Fruit fly (Drosophila melanogaster) whole organism, prepupa: Measurements from ENCODE around the gene kibra.

ENCODE experiments used
- Blimp-1 ChIP-seq: fragments of 200-800 bp; sonication (Bioruptor generic); optimal IDR thresholded peaks from 3 replicates; lab custom pipeline; 2017; ENCODE audit warnings: missing biosample characterization, missing genetic modification characterization, mild to moderate bottlenecking, moderate library complexity, missing genetic modification reagents
- CG10631 ChIP-seq: fragments of 200-800 bp; sonication (Bioruptor generic); optimal IDR thresholded peaks from 2 replicates; lab custom pipeline; 2016; ENCODE audit warnings: missing biosample characterization, missing genetic modification characterization
- CG11762 ChIP-seq: fragments of 200-800 bp; sonication (Bioruptor generic); optimal IDR thresholded peaks from 3 replicates; lab custom pipeline; 2016; ENCODE audit warnings: missing biosample characterization, missing genetic modification characterization; ENCODE audit not compliant: insufficient read depth
- CG11902 ChIP-seq: fragments of 200-800 bp; sonication (Bioruptor generic); optimal IDR thresholded peaks from 3 replicates; lab custom pipeline; 2016; ENCODE audit warnings: missing biosample characterization, missing genetic modification characterization
- CG15336 ChIP-seq: fragments of 200-800 bp; sonication (Bioruptor generic); IDR thresholded peaks from 2 replicates; pipeline ENCODE4 v1.3.6; 2022; ENCODE audit warnings: missing biosample characterization, missing genetic modification characterization
- CG1621 ChIP-seq: fragments of 200-800 bp; sonication (Bioruptor generic); optimal IDR thresholded peaks from 3 replicates; lab custom pipeline; 2018; ENCODE audit warnings: missing biosample characterization, mild to moderate bottlenecking, missing genetic modification characterization
- CG16779 ChIP-seq: fragments of 200-800 bp; sonication (Bioruptor generic); optimal IDR thresholded peaks from 3 replicates; lab custom pipeline; 2017; ENCODE audit warnings: missing biosample characterization, mild to moderate bottlenecking, missing genetic modification characterization
- CG3032 ChIP-seq: fragments of 200-800 bp; optimal IDR thresholded peaks from 2 replicates; lab custom pipeline; 2019; ENCODE audit warnings: missing biosample characterization, mild to moderate bottlenecking, missing genetic modification characterization, moderate library complexity
- CG32006 ChIP-seq: fragments of 200-800 bp; sonication (Bioruptor generic); optimal IDR thresholded peaks from 3 replicates; lab custom pipeline; 2017; ENCODE audit warnings: missing biosample characterization, mild to moderate bottlenecking, missing genetic modification characterization
- CG34406 ChIP-seq: fragments of 200-800 bp; sonication (Bioruptor generic); optimal IDR thresholded peaks from 3 replicates; lab custom pipeline; 2016; ENCODE audit warnings: missing biosample characterization, missing genetic modification characterization
- CG3919 ChIP-seq: fragments of 200-800 bp; sonication (Bioruptor generic); optimal IDR thresholded peaks from 3 replicates; lab custom pipeline; 2016; ENCODE audit warnings: missing biosample characterization, missing genetic modification characterization
- CG4318 ChIP-seq: fragments of 200-800 bp; sonication (Bioruptor generic); optimal IDR thresholded peaks from 3 replicates; lab custom pipeline; 2017; ENCODE audit warnings: missing biosample characterization, mild to moderate bottlenecking, missing genetic modification characterization
- CG6163 ChIP-seq: fragments of 200-800 bp; sonication (Bioruptor generic); IDR thresholded peaks from 3 replicates; pipeline ENCODE4 v1.3.6; 2022; ENCODE audit warnings: missing biosample characterization, missing genetic modification characterization
- CG6276 ChIP-seq: fragments of 200-800 bp; sonication (Bioruptor generic); optimal IDR thresholded peaks from 2 replicates; lab custom pipeline; 2017; ENCODE audit warnings: missing biosample characterization, mild to moderate bottlenecking, missing genetic modification characterization
- CG6792 ChIP-seq: fragments of 200-800 bp; sonication (Bioruptor generic); optimal IDR thresholded peaks from 3 replicates; lab custom pipeline; 2016; ENCODE audit warnings: missing biosample characterization, missing genetic modification characterization
- CG6808 ChIP-seq: fragments of 200-800 bp; sonication (Bioruptor generic); optimal IDR thresholded peaks from 3 replicates; lab custom pipeline; 2017; ENCODE audit warnings: missing biosample characterization, missing genetic modification characterization, mild to moderate bottlenecking, moderate library complexity, missing genetic modification reagents
- CG6854 ChIP-seq: fragments of 200-800 bp; sonication (Bioruptor generic); optimal IDR thresholded peaks from 2 replicates; lab custom pipeline; 2017; ENCODE audit warnings: missing biosample characterization, mild to moderate bottlenecking, missing genetic modification characterization
- CG7368 ChIP-seq: fragments of 200-800 bp; sonication (Bioruptor generic); optimal IDR thresholded peaks from 3 replicates; lab custom pipeline; 2016; ENCODE audit warnings: missing biosample characterization, missing genetic modification characterization
- CG8319 ChIP-seq: fragments of 200-800 bp; sonication (Bioruptor generic); optimal IDR thresholded peaks from 3 replicates; lab custom pipeline; 2016; ENCODE audit warnings: missing biosample characterization, missing genetic modification characterization
- CG8632 ChIP-seq: fragments of 200-800 bp; sonication (Bioruptor generic); optimal IDR thresholded peaks from 3 replicates; lab custom pipeline; 2016; ENCODE audit warnings: missing biosample characterization, missing genetic modification characterization
- CG9139 ChIP-seq: fragments of 200-800 bp; sonication (Bioruptor generic); optimal IDR thresholded peaks from 3 replicates; lab custom pipeline; 2017; ENCODE audit warnings: missing biosample characterization, mild to moderate bottlenecking, missing genetic modification characterization
- Eip75B ChIP-seq: fragments of 200-800 bp; sonication (Bioruptor generic); optimal IDR thresholded peaks from 3 replicates; lab custom pipeline; 2016; ENCODE audit warnings: missing biosample characterization, missing genetic modification characterization
- Eip78C ChIP-seq: fragments of 200-800 bp; sonication (Bioruptor generic); peaks from one replicate; lab custom pipeline; 2016; ENCODE audit warnings: missing biosample characterization, missing genetic modification characterization
- Eip93F ChIP-seq: fragments of 200-800 bp; sonication (Bioruptor generic); optimal IDR thresholded peaks from 2 replicates; lab custom pipeline; 2016; ENCODE audit warnings: missing biosample characterization, mild to moderate bottlenecking, missing genetic modification characterization
- Ets21C ChIP-seq: fragments of 200-800 bp; sonication (Bioruptor generic); optimal IDR thresholded peaks from 3 replicates; lab custom pipeline; 2016; ENCODE audit warnings: missing biosample characterization, missing genetic modification characterization
- Ets96B ChIP-seq: fragments of 200-800 bp; optimal IDR thresholded peaks from 2 replicates; lab custom pipeline; 2019; ENCODE audit warnings: missing biosample characterization, mild to moderate bottlenecking, missing genetic modification characterization, moderate library complexity
- Hr38 ChIP-seq: sonication (Bioruptor generic); optimal IDR thresholded peaks from 2 replicates; lab custom pipeline; 2016; ENCODE audit warnings: missing biosample characterization, missing genetic modification characterization
- Hr39 ChIP-seq: fragments of 200-800 bp; sonication (Bioruptor generic); optimal IDR thresholded peaks from 2 replicates; lab custom pipeline; 2016; ENCODE audit warnings: missing biosample characterization, missing genetic modification characterization
- Hr4 ChIP-seq: fragments of 200-800 bp; sonication (Bioruptor generic); optimal IDR thresholded peaks from 3 replicates; lab custom pipeline; 2016; ENCODE audit warnings: missing biosample characterization, missing genetic modification characterization
- Lpt ChIP-seq: fragments of 200-800 bp; sonication (Bioruptor generic); optimal IDR thresholded peaks from 3 replicates; lab custom pipeline; 2016; ENCODE audit warnings: missing biosample characterization, missing genetic modification characterization
- Met ChIP-seq: fragments of 200-800 bp; sonication (Bioruptor generic); optimal IDR thresholded peaks from 3 replicates; lab custom pipeline; 2016; ENCODE audit warnings: missing biosample characterization, missing genetic modification characterization
- OdsH ChIP-seq: fragments of 200-800 bp; sonication (Bioruptor generic); optimal IDR thresholded peaks from 3 replicates; lab custom pipeline; 2016; ENCODE audit warnings: missing biosample characterization, missing genetic modification characterization
- Smox ChIP-seq: fragments of 200-800 bp; sonication (Bioruptor generic); optimal IDR thresholded peaks from 3 replicates; lab custom pipeline; 2016; ENCODE audit warnings: missing biosample characterization, missing genetic modification characterization
- Sox102F ChIP-seq: fragments of 200-800 bp; sonication (Bioruptor generic); optimal IDR thresholded peaks from 2 replicates; lab custom pipeline; 2016; ENCODE audit warnings: missing biosample characterization, mild to moderate bottlenecking, missing genetic modification characterization
- Sox14 ChIP-seq: fragments of 200-800 bp; sonication (Bioruptor generic); optimal IDR thresholded peaks from 3 replicates; lab custom pipeline; 2016; ENCODE audit warnings: missing biosample characterization, missing genetic modification characterization
- Sox15 ChIP-seq: fragments of 200-800 bp; sonication (Bioruptor generic); optimal IDR thresholded peaks from 3 replicates; lab custom pipeline; 2016; ENCODE audit warnings: missing biosample characterization, missing genetic modification characterization
- achi ChIP-seq: fragments of 200-800 bp; sonication (Bioruptor generic); optimal IDR thresholded peaks from 3 replicates; lab custom pipeline; 2016; ENCODE audit warnings: missing biosample characterization, missing genetic modification characterization
- acj6 ChIP-seq: fragments of 200-800 bp; sonication (Bioruptor generic); optimal IDR thresholded peaks from 3 replicates; lab custom pipeline; 2016; ENCODE audit warnings: missing biosample characterization, missing genetic modification characterization
- dsx ChIP-seq: fragments of 200-800 bp; optimal IDR thresholded peaks from 3 replicates; lab custom pipeline; 2019; ENCODE audit warnings: missing biosample characterization, mild to moderate bottlenecking, missing genetic modification characterization, moderate library complexity; ENCODE audit not compliant: poor library complexity, severe bottlenecking
- eg ChIP-seq: fragments of 200-800 bp; sonication (Bioruptor generic); IDR thresholded peaks from 3 replicates; pipeline ENCODE4 v1.3.6; 2022; ENCODE audit warnings: missing biosample characterization, missing genetic modification characterization
- esn ChIP-seq: fragments of 200-800 bp; sonication (Bioruptor generic); optimal IDR thresholded peaks from 2 replicates; lab custom pipeline; 2016; ENCODE audit warnings: missing biosample characterization, mild to moderate bottlenecking, missing genetic modification characterization, moderate library complexity
- fd85E ChIP-seq: fragments of 200-800 bp; sonication (Bioruptor generic); optimal IDR thresholded peaks from 3 replicates; lab custom pipeline; 2016; ENCODE audit warnings: missing biosample characterization, missing genetic modification characterization
- lz ChIP-seq: fragments of 200-800 bp; sonication (Bioruptor generic); optimal IDR thresholded peaks from 3 replicates; lab custom pipeline; 2016; ENCODE audit warnings: missing biosample characterization, missing genetic modification characterization
- net ChIP-seq: fragments of 200-800 bp; sonication (Bioruptor generic); optimal IDR thresholded peaks from 3 replicates; lab custom pipeline; 2016; ENCODE audit warnings: missing biosample characterization, missing genetic modification characterization
- salr ChIP-seq, 2 experiments: fragments of 200-800 bp; sonication (Bioruptor generic); optimal IDR thresholded peaks; 3 replicates each; lab custom pipeline; 2016 to 2018; ENCODE audit warnings: missing biosample characterization in 2 of 2, missing genetic modification characterization in 2 of 2, mild to moderate bottlenecking in 1 of 2
- spab ChIP-seq: fragments of 200-800 bp; sonication (Bioruptor generic); optimal IDR thresholded peaks from 2 replicates; lab custom pipeline; 2017; ENCODE audit warnings: missing biosample characterization, mild to moderate bottlenecking, missing genetic modification characterization, missing genetic modification reagents
- ss ChIP-seq, 2 experiments: fragments of 200-800 bp; sonication (Bioruptor generic); optimal IDR thresholded peaks; 2 replicates in 1 of 2; 3 replicates in 1 of 2; lab custom pipeline; 2017 to 2018; ENCODE audit warnings: mild to moderate bottlenecking in 2 of 2, missing biosample characterization in 2 of 2, missing genetic modification characterization in 2 of 2, moderate library complexity in 1 of 2
- svp ChIP-seq: fragments of 200-800 bp; sonication (Bioruptor generic); peaks from one replicate; lab custom pipeline; 2016; ENCODE audit warnings: missing biosample characterization, missing genetic modification characterization

kibra gene

DNA sequence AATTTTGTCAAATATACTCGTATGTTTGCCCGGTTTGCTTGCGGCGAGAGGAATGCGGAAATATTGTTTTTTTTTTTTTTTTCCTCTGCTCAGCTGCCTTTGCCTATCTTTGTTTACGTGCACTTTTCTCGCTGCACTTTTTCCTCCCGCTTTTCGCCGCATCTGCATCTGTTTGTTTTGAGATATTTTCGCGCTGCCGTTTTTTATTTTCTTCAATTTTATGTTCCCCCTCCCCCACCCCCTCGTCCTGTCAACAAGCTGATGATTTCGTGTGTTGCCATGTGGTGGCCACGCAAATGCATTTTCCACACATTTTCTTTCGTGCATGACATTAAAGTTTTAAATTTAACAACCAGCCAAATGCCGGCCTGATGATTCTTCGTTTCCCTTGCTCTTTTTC lies 32.0 kb upstream of the kibra start:
- TF ChIP-seq net (GFP tag; lab: Kevin White, UChicago), result peak; percentile 36
- TF ChIP-seq eg (GFP tag; lab: Robert Waterston, UW), result peak; percentile 33; the same call in 1 of the 3 replicates
- TF ChIP-seq svp (GFP tag; lab: Kevin White, UChicago), result peak; percentile 83
- no peak for TF ChIP-seq CG4318 (GFP tag; lab: Kevin White, UChicago)
- peak; percentile 28; the same call in 1 of the 3 replicates for TF ChIP-seq CG6163 (GFP tag; lab: Robert Waterston, UW)

DNA sequence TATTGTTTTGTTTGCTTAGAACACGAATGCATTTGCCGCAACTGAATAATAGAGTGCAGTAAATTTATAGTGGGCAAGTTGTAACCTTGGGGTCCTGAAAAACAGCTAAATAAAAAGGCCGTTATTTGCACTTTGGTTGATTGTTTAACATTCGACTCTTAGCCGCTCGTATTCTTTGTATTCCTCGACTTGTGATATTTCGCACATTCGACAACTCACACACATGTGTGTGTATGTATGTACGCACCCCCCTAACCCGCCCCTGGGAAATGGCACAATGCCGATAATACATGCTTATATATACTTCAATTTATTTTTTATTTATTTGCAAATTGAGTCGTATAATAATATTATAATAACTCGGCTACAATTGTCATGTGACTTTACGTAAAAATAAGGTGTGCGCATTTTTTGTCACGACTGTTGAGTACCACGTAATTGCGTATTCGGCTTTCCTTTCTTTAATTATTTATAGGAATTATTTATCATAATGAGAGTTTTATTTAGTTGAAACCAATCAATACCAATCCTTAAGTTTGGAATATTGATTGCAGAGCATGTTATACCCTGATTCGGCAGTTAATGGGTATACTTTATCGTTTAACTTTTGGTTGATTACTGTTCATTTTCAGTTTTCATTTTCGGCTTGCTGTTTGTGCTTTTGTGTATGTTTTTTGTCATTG lies 30.9 kb upstream of the kibra start:
- TF ChIP-seq CG32006 (GFP tag; lab: Kevin White, UChicago), result peak; percentile 14
- TF ChIP-seq svp (GFP tag; lab: Kevin White, UChicago), result peak; percentile 91
- peak; percentile 44 for TF ChIP-seq net (GFP tag; lab: Kevin White, UChicago)
- peak; percentile 39 for TF ChIP-seq Blimp-1 (GFP tag; lab: Kevin White, UChicago)
- peak; percentile 51 for TF ChIP-seq CG6792 (GFP tag; lab: Kevin White, UChicago)
- TF ChIP-seq CG6808, result no peak
- peak; percentile 58 for TF ChIP-seq Sox14
- TF ChIP-seq salr (GFP tag; optimal IDR thresholded peaks at IDR 0.05; lab: Kevin White, UChicago), result no peak
- TF ChIP-seq Eip75B (GFP tag; lab: Kevin White, UChicago), result peak; percentile 56
- peak; percentile 59 for TF ChIP-seq CG11902 (GFP tag; lab: Kevin White, UChicago)
- TF ChIP-seq acj6 (GFP tag; lab: Kevin White, UChicago), result peak; percentile 44
- peak; percentile 48 for TF ChIP-seq CG10631 (GFP tag; lab: Kevin White, UChicago)
- TF ChIP-seq Met (GFP tag; lab: Kevin White, UChicago), result peak; percentile 78
- TF ChIP-seq CG3919 (GFP tag; lab: Kevin White, UChicago), result peak; percentile 66
- peak; percentile 11 for TF ChIP-seq CG6854 (GFP tag; lab: Kevin White, UChicago)
- peak; percentile 65 for TF ChIP-seq Sox102F (GFP tag; lab: Kevin White, UChicago)
- TF ChIP-seq spab (GFP tag; lab: Kevin White, UChicago), result no peak
- peak; percentile 63 for TF ChIP-seq OdsH
- TF ChIP-seq Hr39, result peak; percentile 71
- no peak for TF ChIP-seq CG6276
- TF ChIP-seq CG11762 (GFP tag; lab: Kevin White, UChicago), result peak; percentile 22
- no peak for TF ChIP-seq CG9139
- no peak for TF ChIP-seq CG1621 (tag; lab: Kevin White, UChicago)
- TF ChIP-seq esn, result peak; percentile 83
- peak; percentile 49 for TF ChIP-seq Hr4 (GFP tag; lab: Kevin White, UChicago)
- peak; percentile 52 for TF ChIP-seq CG8319
- TF ChIP-seq CG34406 (GFP tag; lab: Kevin White, UChicago), result peak; percentile 66
- no peak for TF ChIP-seq Lpt (GFP tag; lab: Kevin White, UChicago)
- no peak for TF ChIP-seq Ets96B (tag; lab: Kevin White, UChicago)
- peak; percentile 54 for TF ChIP-seq Eip93F (GFP tag; lab: Kevin White, UChicago)
- TF ChIP-seq fd85E (GFP tag; lab: Kevin White, UChicago), result peak; percentile 46
- no peak for TF ChIP-seq CG4318 (GFP tag; lab: Kevin White, UChicago)
- no peak for TF ChIP-seq CG16779 (tag; lab: Kevin White, UChicago)
- peak; percentile 53 for TF ChIP-seq Ets21C (GFP tag; lab: Kevin White, UChicago)
- TF ChIP-seq eg (GFP tag; lab: Robert Waterston, UW), result peak; percentile 78; the same call in 2 of the 3 replicates
- TF ChIP-seq CG3032 (tag; lab: Kevin White, UChicago), result no peak
- peak; percentile 32 for TF ChIP-seq Sox15 (GFP tag; lab: Kevin White, UChicago)
- peak; percentile 53; the same call in 1 of the 2 replicates for TF ChIP-seq CG15336
- peak; percentile 34 for TF ChIP-seq achi
- TF ChIP-seq Hr38 (GFP tag; lab: Kevin White, UChicago), result no peak
- peak; percentile 76 for TF ChIP-seq Smox
- TF ChIP-seq lz (GFP tag; lab: Kevin White, UChicago), result peak; percentile 85
- no peak for TF ChIP-seq ss (GFP tag; optimal IDR thresholded peaks at IDR 0.05; lab: Kevin White, UChicago)
- TF ChIP-seq CG6163 (GFP tag; lab: Robert Waterston, UW), result peak; percentile 70
- no peak for TF ChIP-seq dsx (GFP tag; lab: Kevin White, UChicago)
- TF ChIP-seq CG7368 (GFP tag; lab: Kevin White, UChicago), result peak; percentile 37
- peak; percentile 65 for TF ChIP-seq Eip78C
- TF ChIP-seq CG8632 (GFP tag; lab: Kevin White, UChicago), result peak; percentile 41
